Worm (Caenorhabditis elegans): ENCODE measurements around the gene F02H6.6.

Gene F02H6.6

ce11 chrIV:14244357-14244756, 13.7 kb upstream of the F02H6.6 start, which contains the start of gene Y64G10A.2:
TSS of gene Y64G10A.2 (minus strand) at chrIV:14244457.
- no peak for TF ChIP-seq aha-1 (tag)
- TF ChIP-seq snpc-1.2 (GFP tag; IDR thresholded peaks at IDR 0.05) = peak; percentile 35; the same call in 1 of the 2 replicates

ce11 chrIV:14241382-14242122, 10.9 kb upstream of the F02H6.6 start, which contains the start of gene Y64G10A.10:
TSS of gene Y64G10A.10 (minus strand) at chrIV:14241432.
- TF ChIP-seq aha-1 (tag) = no peak
- no peak for TF ChIP-seq tra-1 (GFP tag; IDR thresholded peaks at IDR 0.05)
- TF ChIP-seq ZK337.2 (GFP tag; IDR thresholded peaks at IDR 0.05) = no peak
- peak; percentile 73 for TF ChIP-seq snpc-1.2 (GFP tag; IDR thresholded peaks at IDR 0.05)

ce11 chrIV:14240173-14240572, 9.5 kb upstream of the F02H6.6 start:
- peak; percentile 86 for TF ChIP-seq snpc-1.2 (GFP tag; IDR thresholded peaks at IDR 0.05)

- no peak for TF ChIP-seq cey-2 (tag; optimal IDR thresholded peaks at IDR 0.05; ENCODE audit: borderline replicate concordance, insufficient read depth)
- TF ChIP-seq lin-29 (GFP tag; IDR thresholded peaks at IDR 0.05) = no peak
- no peak for TF ChIP-seq lir-3 (tag; optimal IDR thresholded peaks at IDR 0.05)
- no peak for TF ChIP-seq unc-130 (GFP tag; optimal IDR thresholded peaks at IDR 0.05)
- TF ChIP-seq rbr-2 (tag; optimal IDR thresholded peaks at IDR 0.05) = no peak
- no peak for TF ChIP-seq ZK337.2 (GFP tag; IDR thresholded peaks at IDR 0.05)
- no peak for TF ChIP-seq ztf-11 (tag; optimal IDR thresholded peaks at IDR 0.05)
- TF ChIP-seq nhr-6 (tag; optimal IDR thresholded peaks at IDR 0.05) = no peak
These were observed 8.3 kb upstream of the F02H6.6 start, which contains the start of gene Y64G10A.1 for ce11 chrIV:14238976-14239375. TSS of gene Y64G10A.1 (minus strand) at chrIV:14239076.

- no peak for TF ChIP-seq F37D6.2 (tag; optimal IDR thresholded peaks at IDR 0.05)
- no peak for TF ChIP-seq nhr-10 (tag; optimal IDR thresholded peaks at IDR 0.05)
- TF ChIP-seq spr-1 (tag; optimal IDR thresholded peaks at IDR 0.05) = no peak
- no peak for TF ChIP-seq nhr-28 (tag; optimal IDR thresholded peaks at IDR 0.05)
- no peak for TF ChIP-seq mxl-3 (GFP tag; optimal IDR thresholded peaks at IDR 0.05)
- TF ChIP-seq nhr-77 (tag; optimal IDR thresholded peaks at IDR 0.05) = no peak
- TF ChIP-seq cey-2 (tag; optimal IDR thresholded peaks at IDR 0.05; ENCODE audit: borderline replicate concordance, insufficient read depth) = no peak
- no peak for TF ChIP-seq zip-2 (tag; optimal IDR thresholded peaks at IDR 0.05)
- no peak for TF ChIP-seq ZK546.5 (tag; optimal IDR thresholded peaks at IDR 0.05)
- no peak for TF ChIP-seq nhr-237 (tag; optimal IDR thresholded peaks at IDR 0.05)
- TF ChIP-seq zip-11 (GFP tag; IDR thresholded peaks at IDR 0.05) = no peak
- no peak for TF ChIP-seq F26F4.8 (GFP tag; conservative IDR thresholded peaks at IDR 0.05)
- no peak for TF ChIP-seq lir-3 (tag; optimal IDR thresholded peaks at IDR 0.05)
- TF ChIP-seq saeg-2 (GFP tag; IDR thresholded peaks at IDR 0.05) = no peak
- no peak for TF ChIP-seq lin-1 (GFP tag; IDR thresholded peaks at IDR 0.05)
These were observed 2.6 kb downstream of the F02H6.6 start, which contains the start of gene F02H6.7 for ce11 chrIV:14228069-14228468. TSS of gene F02H6.7 (minus strand) at chrIV:14228169.

- TF ChIP-seq unc-62 (GFP tag; optimal IDR thresholded peaks at IDR 0.05 in 1 of 2) (peak in 1 of 2 experiments; percentile 93), unc-62 (tag; optimal IDR thresholded peaks at IDR 0.05) (no peak), snpc-1.2 (GFP tag; IDR thresholded peaks at IDR 0.05) (0 out of 2 replicates have a peak, but pooled peaks have one; percentile 42), attf-4 (tag; optimal IDR thresholded peaks at IDR 0.05) (no peak)
These were observed 3.6 kb downstream of the F02H6.6 start for ce11 chrIV:14227138-14227537.

ce11 chrIV:14224912-14225311, 5.8 kb downstream of the F02H6.6 start:
- TF ChIP-seq Y48G9A.11 (GFP tag; IDR thresholded peaks at IDR 0.05) (peak; percentile 64; the same call in 1 of the 2 replicates), gei-8 (GFP tag; optimal IDR thresholded peaks at IDR 0.05) (no peak), dmd-6 (GFP tag; IDR thresholded peaks at IDR 0.05) (no peak), nhr-6 (tag; optimal IDR thresholded peaks at IDR 0.05) (no peak), rbr-2 (tag; optimal IDR thresholded peaks at IDR 0.05) (peak; percentile 60), Y105C5A.15 (GFP tag; IDR thresholded peaks at IDR 0.05) (peak; percentile 62; the same call in 1 of the 2 replicates), lir-3 (tag; optimal IDR thresholded peaks at IDR 0.05) (peak; percentile 36), ctbp-1 (GFP tag; IDR thresholded peaks at IDR 0.05) (no peak; the same call in 1 of the 2 replicates), set-16 (GFP tag; IDR thresholded peaks at IDR 0.05) (no peak), Y75B8A.6 (GFP tag; IDR thresholded peaks at IDR 0.05) (peak; percentile 83; the same call in 1 of the 2 replicates), ztf-11 (tag; optimal IDR thresholded peaks at IDR 0.05) (no peak), nhr-41 (GFP tag; IDR thresholded peaks at IDR 0.05) (peak; percentile 69; the same call in 1 of the 2 replicates), nhr-111 (GFP tag; optimal IDR thresholded peaks at IDR 0.05) (peak; percentile 33), ceh-62 (tag; optimal IDR thresholded peaks at IDR 0.05) (no peak), tag-97 (GFP tag; IDR thresholded peaks at IDR 0.05) (no peak), ceh-82 (tag; optimal IDR thresholded peaks at IDR 0.05) (no peak)
